Worm (Caenorhabditis elegans) whole organism, dauer: ENCODE measurements around the gene F19G12.4.

Source experiments
- unc-62 ChIP-seq: sonication (generic microtip); optimal IDR thresholded peaks from 2 replicates; lab custom pipeline; 2017; ENCODE audit warnings: missing biosample characterization, missing genetic modification reagents, missing genetic modification characterization

The F19G12.4 gene

DNA sequence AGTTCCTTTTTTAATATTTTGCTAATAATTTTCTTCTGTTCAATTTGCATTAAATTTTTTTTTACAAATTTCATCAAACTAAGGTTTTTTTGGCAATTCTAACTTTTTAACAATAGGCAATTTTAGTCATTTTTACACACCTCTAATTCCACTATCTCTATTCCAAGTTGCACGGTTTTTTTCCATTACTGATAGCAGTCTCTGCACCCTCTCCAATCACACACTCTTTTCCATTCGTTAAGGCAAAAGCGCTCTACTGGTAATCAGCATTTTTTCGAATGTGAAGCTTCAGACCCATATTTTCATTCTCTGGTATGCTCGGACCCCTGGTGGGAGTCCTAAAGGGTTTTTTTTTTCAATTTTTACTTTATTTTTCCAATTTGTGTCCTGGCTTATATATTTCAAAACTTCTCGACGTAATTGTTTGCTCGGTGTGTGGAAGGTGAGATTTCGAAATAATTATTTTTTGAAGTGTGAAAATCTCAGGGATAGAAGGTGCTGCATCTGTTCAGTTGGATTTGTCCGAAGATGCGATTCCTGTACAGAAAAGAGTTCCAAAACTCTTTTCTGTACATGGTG is at the start of gene F19G12.4, which contains the start of gene F19G12.8:
TSS of gene F19G12.4 (plus strand) at position 529 of the 579 bp plus-strand sequence.
TSS of gene F19G12.8 (plus strand) at position 545 of the 579 bp plus-strand sequence.
- TF ChIP-seq unc-62 (GFP tag; lab: Kevin White, UChicago): no peak

DNA sequence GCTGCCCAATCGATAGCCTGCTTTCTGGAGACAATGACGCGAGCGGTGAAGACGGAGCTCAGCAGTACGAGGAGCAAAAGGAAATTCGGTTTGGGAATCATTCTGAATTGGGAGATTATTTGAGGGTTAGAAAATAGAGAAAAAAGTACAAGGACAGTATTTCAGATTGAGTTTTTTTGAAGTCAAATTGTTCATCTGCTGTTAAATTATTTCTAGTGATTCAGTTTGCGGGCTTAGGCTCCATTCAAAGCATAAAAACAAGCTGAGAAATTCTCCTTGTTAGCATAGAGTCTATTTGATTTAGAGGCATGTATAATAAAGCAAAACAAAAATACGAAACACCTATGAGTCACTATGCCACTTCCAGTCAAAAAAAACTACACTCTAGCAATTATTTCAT is 49.7 kb upstream of the F19G12.4 start, which contains the start of gene dgn-2:
TSS of gene dgn-2 (minus strand) at position 101 of the 400 bp plus-strand sequence.
- TF ChIP-seq unc-62 (GFP tag; lab: Kevin White, UChicago): no peak

DNA sequence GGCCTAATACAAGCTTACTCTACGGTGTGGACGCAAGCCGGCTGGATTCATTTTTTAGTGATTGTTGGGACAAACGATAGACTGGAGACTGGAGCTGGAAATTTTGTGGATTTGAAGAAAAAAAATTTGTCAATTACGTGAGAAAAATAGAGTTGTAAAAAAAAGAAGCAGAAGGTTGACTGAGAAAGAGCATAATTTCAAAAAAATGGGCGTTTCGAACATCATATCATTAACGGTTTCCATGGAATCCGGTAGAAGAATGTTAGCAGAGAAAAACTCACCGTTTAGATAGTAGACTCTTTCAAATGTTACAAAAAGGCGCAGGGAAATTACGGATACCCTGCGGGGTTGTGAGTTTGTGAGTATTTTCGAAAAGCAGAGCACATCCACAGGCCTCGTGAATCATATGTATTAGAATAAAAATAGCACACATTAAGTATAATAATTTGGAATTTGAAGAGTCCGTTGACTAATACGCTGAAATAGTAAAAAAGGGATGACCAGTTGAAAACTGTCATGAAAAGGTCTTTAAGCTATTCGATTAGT is 46.3 kb upstream of the F19G12.4 start, which contains the start of gene F56C3.7:
TSS of gene F56C3.7 (minus strand) at position 51 of the 546 bp plus-strand sequence.
- TF ChIP-seq unc-62 (GFP tag; lab: Kevin White, UChicago): no peak

DNA sequence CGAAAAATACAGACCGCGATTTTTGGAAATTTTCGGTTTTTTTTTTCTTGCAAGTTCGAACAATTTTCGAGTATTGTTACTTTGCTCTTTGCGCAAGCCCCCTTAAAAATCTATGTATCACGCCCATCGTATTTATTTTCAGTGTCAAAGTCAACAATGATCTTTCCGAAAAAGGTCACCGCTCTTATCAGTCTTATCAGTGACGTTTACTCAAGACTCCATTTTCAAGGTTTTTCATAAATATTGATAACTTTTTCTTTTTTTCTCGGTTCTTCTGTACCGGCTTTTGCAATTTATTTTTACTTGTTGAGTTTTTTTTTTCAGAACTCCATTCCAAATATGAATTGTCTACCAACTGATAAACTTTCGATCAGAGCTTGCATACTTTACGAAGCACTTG is 45.4 kb upstream of the F19G12.4 start, which contains the start of gene fbxa-190:
TSS of gene fbxa-190 (plus strand) at position 325 of the 400 bp plus-strand sequence.
- no peak for TF ChIP-seq unc-62 (GFP tag; lab: Kevin White, UChicago)

ce11 chrX:1372464-1372863 is 44.6 kb upstream of the F19G12.4 start:
- no peak for TF ChIP-seq unc-62 (GFP tag; lab: Kevin White, UChicago)

ce11 chrX:1379391-1379790 is 37.7 kb upstream of the F19G12.4 start:
- TF ChIP-seq unc-62 (GFP tag; lab: Kevin White, UChicago): no peak

- no peak for TF ChIP-seq unc-62 (GFP tag; lab: Kevin White, UChicago)
These were observed 35.5 kb upstream of the F19G12.4 start, which contains the start of gene F56C3.10 for ce11 chrX:1381565-1381964. TSS of gene F56C3.10 (minus strand) at chrX:1381665.

ce11 chrX:1383546-1383945 is 33.6 kb upstream of the F19G12.4 start:
- no peak for TF ChIP-seq unc-62 (GFP tag; lab: Kevin White, UChicago)

DNA sequence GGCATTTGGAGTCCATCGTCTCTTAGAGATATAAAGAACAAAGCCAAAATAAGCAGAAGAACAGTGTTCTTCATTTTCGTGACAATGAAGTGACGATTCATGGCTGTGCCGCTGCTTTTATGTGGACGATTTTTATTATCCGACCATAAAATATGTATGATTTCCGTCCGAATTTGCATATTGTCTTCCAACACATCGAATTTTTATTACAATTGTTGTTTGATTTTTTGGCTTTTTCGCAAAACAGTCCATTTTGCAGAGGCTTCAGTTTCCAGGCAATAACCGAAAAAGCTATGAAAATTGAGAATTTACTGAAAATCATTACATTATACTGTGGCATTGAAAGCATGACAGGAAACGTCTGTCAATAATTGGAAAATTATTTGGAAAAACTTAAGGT is 32.6 kb upstream of the F19G12.4 start, which contains the start of gene F56C3.8:
TSS of gene F56C3.8 (minus strand) at position 101 of the 400 bp plus-strand sequence.
- no peak for TF ChIP-seq unc-62 (GFP tag; lab: Kevin White, UChicago)

DNA sequence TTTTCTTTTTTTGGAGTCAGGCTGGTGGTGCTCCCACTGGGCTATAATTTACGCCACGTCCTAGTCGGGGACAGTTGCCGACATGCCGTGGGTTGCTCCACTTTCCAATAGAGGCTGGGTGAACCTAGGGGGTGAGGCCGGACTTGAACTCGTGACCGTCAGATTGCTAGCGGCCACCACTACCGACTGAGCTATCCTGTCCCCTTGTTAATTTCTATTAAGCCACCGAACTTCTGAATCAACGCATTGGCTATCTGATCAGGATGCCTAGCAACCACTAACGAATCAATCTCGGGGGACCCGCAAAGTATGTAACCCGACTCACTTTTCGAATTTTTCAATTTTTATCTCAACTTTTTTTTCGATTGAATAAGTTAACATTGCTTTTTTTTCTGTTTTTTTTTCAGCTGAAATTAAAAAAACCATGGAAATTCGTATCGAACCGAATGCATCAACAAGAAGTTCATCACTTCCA is 30.2 kb upstream of the F19G12.4 start, which contains the start of gene F56C3.1:
TSS of gene F56C3.1 (plus strand) at position 425 of the 475 bp plus-strand sequence.
- no peak for TF ChIP-seq unc-62 (GFP tag; lab: Kevin White, UChicago)

DNA sequence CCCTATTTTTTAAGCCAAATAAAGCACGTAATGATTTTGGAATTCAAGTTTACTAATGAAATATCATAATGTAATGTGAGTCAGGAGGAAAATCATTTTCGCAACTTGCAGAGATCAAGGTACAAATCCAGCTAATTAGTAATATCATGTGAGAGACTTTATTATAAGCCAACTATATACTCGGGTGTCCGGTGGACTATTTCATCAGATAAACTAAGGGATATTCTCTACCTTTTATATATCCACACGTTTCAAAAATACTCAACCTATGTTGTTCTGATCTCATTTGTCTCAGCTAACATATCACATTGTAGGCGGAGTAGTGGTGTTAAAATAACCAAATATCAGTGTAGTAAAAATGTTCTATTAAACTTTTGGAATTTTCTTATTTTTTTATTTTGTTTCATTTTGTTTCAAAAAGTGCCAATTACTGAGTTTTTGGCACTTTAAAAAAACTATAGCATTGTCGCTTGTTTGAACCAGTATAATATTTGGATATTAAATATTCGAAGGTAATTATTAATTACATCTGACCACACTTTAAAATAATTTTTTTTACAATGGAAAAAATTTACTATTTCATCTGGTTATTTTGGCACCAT is 27.6 kb upstream of the F19G12.4 start:
- no peak for TF ChIP-seq unc-62 (GFP tag; lab: Kevin White, UChicago)

DNA sequence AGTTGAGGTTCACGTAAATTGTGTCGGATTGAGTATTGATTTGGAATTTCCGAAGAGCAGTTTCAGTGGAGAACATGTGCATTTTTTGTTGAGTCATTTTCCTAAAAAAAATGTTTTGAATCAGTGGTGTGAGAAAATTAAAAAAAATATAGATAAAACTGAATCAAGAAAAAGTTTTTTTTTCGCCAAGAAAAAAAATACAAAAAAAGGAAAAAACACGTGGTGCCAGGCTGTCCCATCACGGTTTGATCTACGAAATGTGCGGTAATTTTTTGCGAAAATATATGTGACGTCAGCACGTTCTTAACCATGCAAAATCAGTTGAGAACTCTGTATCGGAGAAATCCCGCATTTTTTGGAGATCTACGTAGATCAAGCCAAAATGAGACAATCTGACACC is 23.2 kb upstream of the F19G12.4 start, which contains the start of gene F56C3.9:
TSS of gene F56C3.9 (minus strand) at position 101 of the 400 bp plus-strand sequence.
- no peak for TF ChIP-seq unc-62 (GFP tag; lab: Kevin White, UChicago)

ce11 chrX:1394437-1394836 is 22.7 kb upstream of the F19G12.4 start:
- TF ChIP-seq unc-62 (GFP tag; lab: Kevin White, UChicago): no peak

DNA sequence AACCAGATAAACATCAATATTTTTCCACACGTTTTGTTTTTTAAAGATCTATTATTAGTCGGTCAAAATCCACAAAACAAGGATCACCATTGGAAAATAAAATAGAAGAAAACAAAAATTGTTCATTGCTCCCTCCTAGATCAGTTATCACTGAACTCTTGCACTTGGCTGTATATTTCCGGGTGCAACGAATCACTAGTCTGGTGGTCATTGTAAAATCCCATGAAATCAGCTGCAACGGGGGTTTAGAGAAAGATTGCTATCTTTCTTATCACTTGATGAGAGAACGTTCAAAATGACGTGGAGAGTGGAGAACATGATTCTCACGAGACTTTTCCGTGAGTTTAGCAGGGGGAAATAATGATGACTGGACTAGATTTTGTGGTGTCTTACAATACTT is 21.3 kb upstream of the F19G12.4 start:
- no peak for TF ChIP-seq unc-62 (GFP tag; lab: Kevin White, UChicago)

ce11 chrX:1397516-1397915 is 19.6 kb upstream of the F19G12.4 start, which contains the start of gene H39E20.1:
TSS of gene H39E20.1 (minus strand) at chrX:1397616.
- no peak for TF ChIP-seq unc-62 (GFP tag; lab: Kevin White, UChicago)

DNA sequence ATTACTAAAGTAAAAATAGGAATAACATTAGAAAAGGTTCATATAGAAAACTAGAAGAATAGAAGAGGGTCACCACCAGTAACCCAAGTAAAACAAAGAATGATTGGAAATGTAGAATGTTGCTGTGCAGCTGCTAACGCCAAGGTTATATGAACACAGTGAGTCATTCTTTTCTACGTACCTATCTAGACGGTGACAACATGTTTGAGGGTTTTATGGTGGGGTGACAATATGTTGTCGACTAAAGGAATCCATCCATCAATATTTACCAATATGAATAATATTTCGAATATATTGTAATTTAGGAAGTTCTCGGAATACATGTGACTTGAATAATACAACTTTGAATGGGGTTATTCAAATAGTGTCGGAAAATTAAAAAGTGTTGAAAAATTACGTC is 15.8 kb upstream of the F19G12.4 start, which contains the start of gene ZK402.5:
TSS of gene ZK402.5 (minus strand) at position 101 of the 400 bp plus-strand sequence.
- TF ChIP-seq unc-62 (GFP tag; lab: Kevin White, UChicago): no peak
